Fruit fly (Drosophila melanogaster): ENCODE data around the gene FoxK.

Gene FoxK

dm6 chr3L:11135846-11136245 is 15.3 kb upstream of the FoxK start, which contains the start of gene IRSp53 (continued):
- no peak for TF ChIP-seq HLH3B (GFP tag; IDR thresholded peaks at IDR 0.05)

- 0 out of 2 replicates have a peak, but pooled peaks have one; percentile 18 for TF ChIP-seq ro (GFP tag; IDR thresholded peaks at IDR 0.05)
- peak; percentile 91 for TF ChIP-seq CG3995 (GFP tag; optimal IDR thresholded peaks at IDR 0.05)
- TF ChIP-seq Med (GFP tag): peak; percentile 24
- TF ChIP-seq zfh1 (GFP tag; IDR thresholded peaks at IDR 0.05): 0 out of 3 replicates have a peak, but pooled peaks have one; percentile 44
- TF ChIP-seq CG16813 (GFP tag; IDR thresholded peaks at IDR 0.05; ENCODE audit: partially characterized antibody): 0 out of 3 replicates have a peak, but pooled peaks have one; percentile 14
- peak; percentile 67 for TF ChIP-seq pfk (GFP tag; optimal IDR thresholded peaks at IDR 0.05)
Measured at dm6 chr3L:11134886-11135285, 14.3 kb upstream of the FoxK start, which contains the start of gene CG14143. Gene CG14143, plus strand, starts transcription at chr3L:11134987.

DNA sequence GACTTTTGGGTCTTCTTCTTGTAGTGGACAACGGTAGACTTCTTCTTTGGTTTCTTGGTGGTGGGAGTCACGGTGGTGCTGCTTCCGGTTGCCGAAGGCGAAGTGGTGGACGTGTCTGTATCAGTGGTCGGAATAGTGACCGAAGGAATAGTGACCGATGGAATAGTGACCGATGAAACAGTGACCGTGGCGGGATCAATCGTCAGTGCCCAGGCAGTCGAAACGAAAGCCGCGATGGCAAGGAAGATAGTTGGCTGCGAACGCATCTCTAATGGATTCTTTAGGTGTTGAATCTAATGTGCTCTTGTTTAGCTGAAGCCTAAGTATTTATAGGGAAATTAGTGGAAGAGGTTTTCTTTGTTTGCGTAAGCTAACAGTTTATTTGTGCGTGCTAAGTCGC is 11.5 kb upstream of the FoxK start, which contains the start of gene CG32074:
TSS of gene CG32074 (minus strand) at position 268 of the 400 bp plus-strand sequence.
- TF ChIP-seq pfk (GFP tag; optimal IDR thresholded peaks at IDR 0.05) (peak; percentile 54), CG3995 (GFP tag; optimal IDR thresholded peaks at IDR 0.05) (peak; percentile 80), CG31441 (GFP tag; IDR thresholded peaks at IDR 0.05) (0 out of 2 replicates have a peak, but pooled peaks have one; percentile 35)

dm6 chr3L:11130535-11130934 is 10.0 kb upstream of the FoxK start, which contains the start of gene nol:
Gene nol, plus strand, starts transcription at chr3L:11130835.
- TF ChIP-seq PHDP (tag; optimal IDR thresholded peaks at IDR 0.05): no peak
- no peak for TF ChIP-seq CG4424 (GFP tag; optimal IDR thresholded peaks at IDR 0.05)
- TF ChIP-seq fd96Cb (tag; optimal IDR thresholded peaks at IDR 0.05): no peak
- TF ChIP-seq CG6254 (GFP tag; optimal IDR thresholded peaks at IDR 0.05): no peak
- no peak for TF ChIP-seq B-H1 (GFP tag; IDR thresholded peaks at IDR 0.05)
- no peak for TF ChIP-seq lov (optimal IDR thresholded peaks at IDR 0.05)
- TF ChIP-seq lov (GFP tag; IDR thresholded peaks at IDR 0.05): no peak
- TF ChIP-seq CG4730 (GFP tag; IDR thresholded peaks at IDR 0.05): no peak
- TF ChIP-seq CG18011 (GFP tag; optimal IDR thresholded peaks at IDR 0.05): no peak
- no peak for TF ChIP-seq CG15269 (tag; optimal IDR thresholded peaks at IDR 0.05)
- no peak for TF ChIP-seq E2f1 (GFP tag; IDR thresholded peaks at IDR 0.05)

- TF ChIP-seq HmgZ (tag; optimal IDR thresholded peaks at IDR 0.05) (no peak), bigmax (GFP tag; optimal IDR thresholded peaks at IDR 0.05) (no peak), CG12299 (tag; optimal IDR thresholded peaks at IDR 0.05) (no peak), CG17612 (GFP tag; IDR thresholded peaks at IDR 0.05) (no peak), CG1602 (GFP tag; optimal IDR thresholded peaks at IDR 0.05) (no peak), Elba2 (GFP tag; optimal IDR thresholded peaks at IDR 0.05) (peak; percentile 54), CG17359 (tag; optimal IDR thresholded peaks at IDR 0.05) (no peak), CG3281 (GFP tag; optimal IDR thresholded peaks at IDR 0.05) (peak; percentile 50), Pdp1 (GFP tag; optimal IDR thresholded peaks at IDR 0.05) (no peak), sc (optimal IDR thresholded peaks at IDR 0.05) (no peak), sc (GFP tag; optimal IDR thresholded peaks at IDR 0.05) (no peak), ssp (GFP tag; IDR thresholded peaks at IDR 0.05) (no peak), caup (GFP tag; optimal IDR thresholded peaks at IDR 0.05; ENCODE audit: severe bottlenecking) (peak; percentile 22), ase (GFP tag; IDR thresholded peaks at IDR 0.05) (no peak), Tbp (GFP tag; optimal IDR thresholded peaks at IDR 0.05) (no peak), tap (tag; optimal IDR thresholded peaks at IDR 0.05) (no peak), crol (GFP tag; IDR thresholded peaks at IDR 0.05) (no peak), Taf1 (GFP tag; IDR thresholded peaks at IDR 0.05) (0 out of 2 replicates have a peak, but pooled peaks have one; percentile 20), CG17361 (GFP tag; IDR thresholded peaks at IDR 0.05) (peak; percentile 22; the same call in 1 of the 3 replicates), vnd (GFP tag; IDR thresholded peaks at IDR 0.05; ENCODE audit: partially characterized antibody) (no peak), bcd (GFP tag; optimal IDR thresholded peaks at IDR 0.05) (peak; percentile 15), B-H2 (GFP tag; optimal IDR thresholded peaks at IDR 0.05) (no peak), grau (tag; optimal IDR thresholded peaks at IDR 0.05) (peak; percentile 81)
Measured at dm6 chr3L:11125636-11126532, 5.3 kb upstream of the FoxK start.
